Fruit fly (Drosophila melanogaster): ENCODE data around the gene CG6683.

dm6 chr3L:8514768-8515167 lies at the start of gene CG6683:
- TF ChIP-seq acj6 (GFP tag; optimal IDR thresholded peaks at IDR 0.05) (no peak), CG11762 (GFP tag; optimal IDR thresholded peaks at IDR 0.05; ENCODE audit: insufficient read depth) (no peak), ss (GFP tag; optimal IDR thresholded peaks at IDR 0.05) (no peak), CG6276 (GFP tag; optimal IDR thresholded peaks at IDR 0.05) (no peak), Sox14 (GFP tag; optimal IDR thresholded peaks at IDR 0.05) (no peak), Sox102F (GFP tag; optimal IDR thresholded peaks at IDR 0.05) (no peak), esn (GFP tag; optimal IDR thresholded peaks at IDR 0.05) (no peak), net (GFP tag; optimal IDR thresholded peaks at IDR 0.05) (no peak), Eip78C (GFP tag) (no peak), cyc (GFP tag; optimal IDR thresholded peaks at IDR 0.05) (no peak)

Measured in whole organism, prepupa.